Fruit fly (Drosophila melanogaster) whole organism, embryonic: Measurements from ENCODE around the gene Sk2.

ENCODE experiments used
- Atf-2 ChIP-seq: fragments of 200-800 bp; sonication (Bioruptor generic); optimal IDR thresholded peaks from 2 replicates; lab custom pipeline; 2016; ENCODE audit warnings: missing biosample characterization, missing genetic modification characterization
- C15 ChIP-seq: fragments of 200-800 bp; sonication (Bioruptor generic); IDR thresholded peaks from 3 replicates; pipeline ENCODE4 v1.3.6; 2022; ENCODE audit warnings: missing biosample characterization, missing genetic modification characterization
- CG1233 ChIP-seq: fragments of 200-800 bp; sonication (Bioruptor generic); optimal IDR thresholded peaks from 4 replicates; lab custom pipeline; 2018; ENCODE audit warnings: missing biosample characterization, mild to moderate bottlenecking, missing genetic modification characterization
- CG13123 ChIP-seq: fragments of 200-800 bp; sonication (Bioruptor generic); optimal IDR thresholded peaks from 2 replicates; lab custom pipeline; 2016; ENCODE audit warnings: missing biosample characterization, missing genetic modification characterization
- CG15269 ChIP-seq: fragments of 200-800 bp; sonication (Bioruptor generic); optimal IDR thresholded peaks from 2 replicates; lab custom pipeline; 2018; ENCODE audit warnings: missing biosample characterization, mild to moderate bottlenecking, missing genetic modification characterization, moderate library complexity
- CG17802 ChIP-seq: fragments of 200-800 bp; sonication (Bioruptor generic); optimal IDR thresholded peaks from 2 replicates; lab custom pipeline; 2018; ENCODE audit warnings: missing biosample characterization, mild to moderate bottlenecking, missing genetic modification characterization, moderate library complexity
- CG2199 ChIP-seq: fragments of 200-800 bp; sonication (Bioruptor generic); IDR thresholded peaks from 3 replicates; pipeline ENCODE4 v1.3.6; 2022; ENCODE audit warnings: missing biosample characterization, missing genetic modification characterization
- CG2875 ChIP-seq: fragments of 200-800 bp; sonication (Bioruptor generic); optimal IDR thresholded peaks from 2 replicates; lab custom pipeline; 2017; ENCODE audit warnings: missing biosample characterization, mild to moderate bottlenecking, missing genetic modification characterization, missing genetic modification reagents
- CG30020 ChIP-seq: fragments of 200-800 bp; optimal IDR thresholded peaks from 2 replicates; lab custom pipeline; 2019; ENCODE audit warnings: missing biosample characterization, mild to moderate bottlenecking, missing genetic modification characterization, moderate library complexity
- CG3163 ChIP-seq: fragments of 200-800 bp; sonication (Bioruptor generic); optimal IDR thresholded peaks from 3 replicates; lab custom pipeline; 2016; ENCODE audit warnings: missing biosample characterization, missing genetic modification characterization
- CG4854 ChIP-seq: fragments of 200-800 bp; sonication (Bioruptor generic); optimal IDR thresholded peaks from 2 replicates; lab custom pipeline; 2016; ENCODE audit warnings: missing biosample characterization, missing genetic modification characterization, inconsistent platforms
- CG6254 ChIP-seq: fragments of 200-800 bp; sonication (Bioruptor generic); optimal IDR thresholded peaks from 3 replicates; lab custom pipeline; 2017; ENCODE audit warnings: mild to moderate bottlenecking, missing biosample characterization, missing genetic modification reagents, missing genetic modification characterization
- CG6813 ChIP-seq: fragments of 200-800 bp; sonication (Bioruptor generic); optimal IDR thresholded peaks from 2 replicates; lab custom pipeline; 2017; ENCODE audit warnings: missing biosample characterization, missing genetic modification characterization, mild to moderate bottlenecking, moderate library complexity, missing genetic modification reagents
- CG8089 ChIP-seq: fragments of 200-800 bp; sonication (Bioruptor generic); optimal IDR thresholded peaks from 3 replicates; lab custom pipeline; 2016; ENCODE audit warnings: missing biosample characterization, missing genetic modification characterization
- CG8359 ChIP-seq: fragments of 200-800 bp; sonication (Bioruptor generic); optimal IDR thresholded peaks from 2 replicates; lab custom pipeline; 2017; ENCODE audit warnings: missing biosample characterization, mild to moderate bottlenecking, missing genetic modification characterization, borderline replicate concordance
- CG9797 ChIP-seq: fragments of 200-800 bp; sonication (Bioruptor generic); optimal IDR thresholded peaks from 3 replicates; lab custom pipeline; 2018; ENCODE audit warnings: missing biosample characterization, mild to moderate bottlenecking, missing genetic modification characterization
- CoRest ChIP-seq: fragments of 200-800 bp; sonication (Bioruptor generic); optimal IDR thresholded peaks from 3 replicates; lab custom pipeline; 2018; ENCODE audit warnings: missing biosample characterization, mild to moderate bottlenecking, missing genetic modification characterization, moderate library complexity
- Dip3 ChIP-seq: fragments of 200-800 bp; sonication (Bioruptor generic); optimal IDR thresholded peaks from 3 replicates; lab custom pipeline; 2016; ENCODE audit warnings: missing biosample characterization, missing genetic modification characterization
- Dp ChIP-seq: fragments of 200-800 bp; sonication (Bioruptor generic); optimal IDR thresholded peaks from 2 replicates; lab custom pipeline; 2018; ENCODE audit warnings: missing biosample characterization, mild to moderate bottlenecking, missing genetic modification characterization, moderate library complexity
- Eip74EF ChIP-seq, 2 experiments: fragments of 200-800 bp in 1 of 2; fragments of >200 bp in 1 of 2; sonication (Bioruptor generic) in 1 of 2; optimal IDR thresholded peaks; 2 replicates each; lab custom pipeline; 2017 to 2019; ENCODE audit warnings: missing biosample characterization in 2 of 2, missing genetic modification characterization in 2 of 2, mild to moderate bottlenecking in 1 of 2, moderate library complexity in 1 of 2
- Gug ChIP-seq: fragments of 200-800 bp; sonication (Bioruptor generic); IDR thresholded peaks from 4 replicates; pipeline ENCODE4 v1.3.6; 2022; ENCODE audit warnings: missing biosample characterization, missing genetic modification characterization
- H2.0 ChIP-seq: fragments of 200-800 bp; sonication (Bioruptor generic); IDR thresholded peaks from 2 replicates; pipeline ENCODE4 v1.3.6; 2022; ENCODE audit warnings: missing biosample characterization, missing genetic modification characterization
- HLH54F ChIP-seq: fragments of 200-800 bp; sonication (Bioruptor generic); optimal IDR thresholded peaks from 3 replicates; lab custom pipeline; 2016; ENCODE audit warnings: missing biosample characterization, missing genetic modification characterization
- Hmx ChIP-seq: fragments of 200-800 bp; sonication (Bioruptor generic); optimal IDR thresholded peaks from 2 replicates; lab custom pipeline; 2016; ENCODE audit warnings: missing biosample characterization, missing genetic modification characterization
- Hr39 ChIP-seq: fragments of >200 bp; optimal IDR thresholded peaks from 2 replicates; lab custom pipeline; 2017
- NK7.1 ChIP-seq: fragments of 200-800 bp; sonication (Bioruptor generic); optimal IDR thresholded peaks from 3 replicates; lab custom pipeline; 2016; ENCODE audit warnings: missing biosample characterization, missing genetic modification characterization
- Neu2 ChIP-seq: fragments of 200-800 bp; sonication (Bioruptor generic); optimal IDR thresholded peaks from 3 replicates; lab custom pipeline; 2016; ENCODE audit warnings: missing biosample characterization, missing genetic modification characterization, borderline replicate concordance
- Oli ChIP-seq: fragments of 200-800 bp; sonication (Bioruptor generic); optimal IDR thresholded peaks from 2 replicates; lab custom pipeline; 2018; ENCODE audit warnings: missing biosample characterization, mild to moderate bottlenecking, missing genetic modification characterization, moderate library complexity
- PHDP ChIP-seq: fragments of 200-800 bp; sonication (Bioruptor generic); optimal IDR thresholded peaks from 3 replicates; lab custom pipeline; 2018; ENCODE audit warnings: missing biosample characterization, mild to moderate bottlenecking, missing genetic modification characterization, moderate library complexity
- Ravus ChIP-seq: fragments of 200-800 bp; sonication (Bioruptor generic); IDR thresholded peaks from 2 replicates; pipeline ENCODE4 v1.3.6; 2022; ENCODE audit warnings: missing biosample characterization, missing genetic modification characterization
- Sin3A ChIP-seq: fragments of >200 bp; optimal IDR thresholded peaks from 2 replicates; lab custom pipeline; 2018
- Ssrp ChIP-seq: fragments of 200-800 bp; sonication (Bioruptor generic); optimal IDR thresholded peaks from 2 replicates; lab custom pipeline; 2018; ENCODE audit warnings: missing biosample characterization, mild to moderate bottlenecking, missing genetic modification characterization, moderate library complexity
- cwo ChIP-seq: fragments of 200-800 bp; sonication (Bioruptor generic); optimal IDR thresholded peaks from 3 replicates; lab custom pipeline; 2017; ENCODE audit warnings: missing biosample characterization, missing genetic modification characterization, mild to moderate bottlenecking, moderate library complexity, missing genetic modification reagents
- dati ChIP-seq: fragments of 200-800 bp; sonication (Bioruptor generic); IDR thresholded peaks from 2 replicates; pipeline ENCODE4 v1.3.6; 2022; ENCODE audit warnings: missing biosample characterization, missing genetic modification characterization
- disco-r ChIP-seq: fragments of 200-800 bp; sonication (Bioruptor generic); optimal IDR thresholded peaks from 2 replicates; lab custom pipeline; 2016; ENCODE audit warnings: missing biosample characterization, missing genetic modification characterization
- ems ChIP-seq: fragments of 200-800 bp; sonication (Bioruptor generic); optimal IDR thresholded peaks from 3 replicates; lab custom pipeline; 2016; ENCODE audit warnings: missing biosample characterization, missing genetic modification characterization
- eve ChIP-seq, 2 experiments: fragments of >200 bp; optimal IDR thresholded peaks; 2 replicates each; lab custom pipeline; 2017; ENCODE audit warnings: missing biosample characterization in 2 of 2, missing genetic modification characterization in 2 of 2
- eyg ChIP-seq: fragments of 200-800 bp; sonication (Bioruptor generic); optimal IDR thresholded peaks from 3 replicates; lab custom pipeline; 2016; ENCODE audit warnings: missing biosample characterization, missing genetic modification characterization
- fd102C ChIP-seq: fragments of 200-800 bp; sonication (Bioruptor generic); optimal IDR thresholded peaks from 2 replicates; lab custom pipeline; 2018; ENCODE audit warnings: missing biosample characterization, mild to moderate bottlenecking, missing genetic modification characterization, moderate library complexity
- ftz-f1 ChIP-seq: fragments of 200-800 bp; sonication (Bioruptor generic); optimal IDR thresholded peaks from 2 replicates; lab custom pipeline; 2016; ENCODE audit warnings: missing biosample characterization, missing genetic modification characterization
- gro ChIP-seq: fragments of 200-800 bp; sonication (Bioruptor generic); optimal IDR thresholded peaks from 2 replicates; lab custom pipeline; 2016; ENCODE audit warnings: missing biosample characterization, missing genetic modification characterization
- her ChIP-seq: fragments of 200-800 bp; sonication (Bioruptor generic); optimal IDR thresholded peaks from 2 replicates; lab custom pipeline; 2016; ENCODE audit warnings: missing biosample characterization, missing genetic modification characterization
- inv ChIP-seq: fragments of 200-800 bp; sonication (Bioruptor generic); IDR thresholded peaks from 2 replicates; pipeline ENCODE4 v1.3.6; 2022; ENCODE audit warnings: missing biosample characterization, missing genetic modification characterization; ENCODE audit not compliant: partially characterized antibody
- org-1 ChIP-seq: fragments of 200-800 bp; sonication (Bioruptor generic); optimal IDR thresholded peaks from 2 replicates; lab custom pipeline; 2017; ENCODE audit warnings: missing biosample characterization, missing genetic modification characterization
- sens-2 ChIP-seq: fragments of 200-800 bp; sonication (Bioruptor generic); IDR thresholded peaks from 2 replicates; pipeline ENCODE4 v1.3.6; 2022; ENCODE audit warnings: missing biosample characterization, missing genetic modification characterization
- sug ChIP-seq: fragments of 200-800 bp; optimal IDR thresholded peaks from 2 replicates; lab custom pipeline; 2019; ENCODE audit warnings: missing biosample characterization, mild to moderate bottlenecking, missing genetic modification characterization, moderate library complexity
- tgo ChIP-seq: fragments of 200-800 bp; sonication (Bioruptor generic); IDR thresholded peaks from 3 replicates; pipeline ENCODE4 v1.3.6; 2022; ENCODE audit warnings: missing biosample characterization, missing genetic modification characterization
- toy ChIP-seq: fragments of 200-800 bp; sonication (Bioruptor generic); IDR thresholded peaks from 2 replicates; pipeline ENCODE4 v1.3.6; 2022; ENCODE audit warnings: missing biosample characterization, missing genetic modification characterization
- trem ChIP-seq: fragments of 200-800 bp; optimal IDR thresholded peaks from 3 replicates; lab custom pipeline; 2019; ENCODE audit warnings: missing biosample characterization, mild to moderate bottlenecking, missing genetic modification characterization, moderate library complexity

The Sk2 gene

dm6 chr3L:3042150-3043049 is 4.5 kb upstream of the Sk2 start, which contains the start of gene Prx4 (continued):
- TF ChIP-seq PHDP (tag; lab: Kevin White, UChicago) (peak; percentile 74), sens-2 (GFP tag; lab: Robert Waterston, UW) (peak; percentile 26; the same call in 1 of the 2 replicates), CoRest (tag; lab: Kevin White, UChicago) (peak; percentile 68), Ssrp (tag; lab: Kevin White, UChicago) (peak; percentile 53), CG1233 (GFP tag; lab: Kevin White, UChicago) (peak; percentile 72), CG6254 (GFP tag; lab: Kevin White, UChicago) (peak; percentile 41), CG13123 (GFP tag; lab: Kevin White, UChicago) (no peak), CG8359 (GFP tag; lab: Kevin White, UChicago) (no peak), her (GFP tag; lab: Kevin White, UChicago) (no peak), NK7.1 (no peak), HLH54F (GFP tag; lab: Kevin White, UChicago) (peak; percentile 33), ems (GFP tag; lab: Kevin White, UChicago) (peak; percentile 51), CG2199 (no peak), Hr39 (lab: Kevin White, UChicago) (no peak), Eip74EF (GFP tag; optimal IDR thresholded peaks at IDR 0.05; lab: Kevin White, UChicago) (peak in 1 of 2 experiments; percentile 34), cwo (GFP tag; lab: Kevin White, UChicago) (peak; percentile 66), Dip3 (peak; percentile 61), ftz-f1 (no peak), gro (GFP tag; lab: Kevin White, UChicago) (no peak), Neu2 (GFP tag; lab: Kevin White, UChicago) (no peak), Atf-2 (GFP tag; lab: Kevin White, UChicago) (no peak), Gug (GFP tag; lab: Robert Waterston, UW) (peak; percentile 78), Ravus (GFP tag; lab: Robert Waterston, UW) (peak; percentile 19), inv (no peak), trem (tag; lab: Kevin White, UChicago) (peak; percentile 23), Dp (peak; percentile 53), CG9797 (GFP tag; lab: Kevin White, UChicago) (peak; percentile 68), toy (GFP tag; lab: Robert Waterston, UW) (no peak), sug (tag; lab: Kevin White, UChicago) (peak; percentile 3), Hmx (GFP tag; lab: Kevin White, UChicago) (no peak), eyg (GFP tag; lab: Kevin White, UChicago) (no peak), CG17802 (tag; lab: Kevin White, UChicago) (peak; percentile 18), dati (GFP tag; lab: Robert Waterston, UW) (peak; percentile 24; the same call in 1 of the 2 replicates), CG8089 (GFP tag; lab: Kevin White, UChicago) (no peak), C15 (0 out of 3 replicates have a peak, but pooled peaks have one; percentile 63), H2.0 (peak; percentile 56), tgo (GFP tag; lab: Robert Waterston, UW) (peak; percentile 69), CG2875 (peak; percentile 65), CG30020 (tag; lab: Kevin White, UChicago) (no peak), Oli (tag; lab: Kevin White, UChicago) (peak; percentile 74), eve (GFP tag; optimal IDR thresholded peaks at IDR 0.05; lab: Kevin White, UChicago) (no peak), fd102C (peak; percentile 4), CG3163 (GFP tag; lab: Kevin White, UChicago) (no peak), CG6813 (GFP tag; lab: Kevin White, UChicago) (peak; percentile 38), CG4854 (GFP tag; lab: Kevin White, UChicago) (no peak), org-1 (GFP tag; lab: Kevin White, UChicago) (peak; percentile 64), CG15269 (tag; lab: Kevin White, UChicago) (peak; percentile 80), Sin3A (lab: Kevin White, UChicago) (no peak), disco-r (GFP tag; lab: Kevin White, UChicago) (no peak)
